Worm (Caenorhabditis elegans) whole organism, L1 larva: ENCODE measurements around the gene srh-159.

Source experiments
- C04F5.9 ChIP-seq: sonication (generic microtip); optimal IDR thresholded peaks from 2 replicates; lab custom pipeline; 2016; ENCODE audit warnings: missing genetic modification characterization, missing compliant biosample characterization
- C16A3.4 ChIP-seq: fragments of 150-350 bp; optimal IDR thresholded peaks from 2 replicates; lab custom pipeline; 2014; ENCODE audit warnings: missing biosample characterization, missing genetic modification characterization
- F16B12.6 ChIP-seq: fragments of 150-350 bp; optimal IDR thresholded peaks from 2 replicates; lab custom pipeline; 2014; ENCODE audit warnings: missing biosample characterization, missing genetic modification characterization
- aly-2 ChIP-seq: fragments of 150-350 bp; optimal IDR thresholded peaks from 2 replicates; lab custom pipeline; 2014; ENCODE audit warnings: missing biosample characterization, missing genetic modification characterization
- blmp-1 ChIP-seq: fragments of 150-350 bp; optimal IDR thresholded peaks from 2 replicates; lab custom pipeline; 2014; ENCODE audit warnings: missing biosample characterization, missing genetic modification characterization
- ceh-63 ChIP-seq: fragments of 200-800 bp; sonication (Bioruptor generic); optimal IDR thresholded peaks from 2 replicates; lab custom pipeline; 2018; ENCODE audit warnings: mild to moderate bottlenecking, missing genetic modification characterization, missing compliant biosample characterization
- ceh-82 ChIP-seq, 3 experiments: fragments of 150-350 bp in 1 of 3; sonication (generic microtip) in 2 of 3; optimal IDR thresholded peaks; 2 replicates each; lab custom pipeline; 2014 to 2017; ENCODE audit warnings: missing biosample characterization in 3 of 3, missing genetic modification characterization in 3 of 3
- ceh-88 ChIP-seq: fragments of 200-800 bp; sonication (Bioruptor generic); IDR thresholded peaks from 2 replicates; pipeline ENCODE4 v1.3.6; 2022; ENCODE audit warnings: missing genetic modification characterization, missing compliant biosample characterization
- ceh-90 ChIP-seq: sonication (generic microtip); optimal IDR thresholded peaks from 2 replicates; lab custom pipeline; 2016; ENCODE audit warnings: missing genetic modification characterization, missing compliant biosample characterization
- dsc-1 ChIP-seq: sonication (generic microtip); optimal IDR thresholded peaks from 2 replicates; lab custom pipeline; 2016; ENCODE audit warnings: mild to moderate bottlenecking, missing genetic modification characterization, missing compliant biosample characterization
- efl-1 ChIP-seq, 4 experiments: fragments of 150-350 bp; optimal IDR thresholded peaks in 3 of 4; peaks in 1 of 4; 1 replicate in 1 of 4; 2 replicates in 3 of 4; lab custom pipeline; 2014; ENCODE audit warnings: missing biosample characterization in 2 of 4, missing genetic modification characterization in 2 of 4, missing genetic modification reagents in 2 of 4
- elt-2 ChIP-seq: sonication (generic microtip); optimal IDR thresholded peaks from 2 replicates; lab custom pipeline; 2016; ENCODE audit warnings: missing genetic modification characterization, mild to moderate bottlenecking, inconsistent platforms, missing compliant biosample characterization, missing genetic modification reagents
- elt-3 ChIP-seq, 6 experiments: fragments of 150-350 bp in 1 of 6; sonication (generic microtip); optimal IDR thresholded peaks; 2 replicates each; lab custom pipeline; 2017 to 2018; ENCODE audit warnings: missing biosample characterization in 6 of 6, missing genetic modification characterization in 6 of 6, inconsistent platforms in 1 of 6
- fkh-10 ChIP-seq: sonication (generic microtip); optimal IDR thresholded peaks from 2 replicates; lab custom pipeline; 2017; ENCODE audit warnings: missing biosample characterization, missing genetic modification reagents, missing genetic modification characterization
- fos-1 ChIP-seq: fragments of 150-350 bp; optimal IDR thresholded peaks from 2 replicates; lab custom pipeline; 2014; ENCODE audit warnings: missing biosample characterization, missing genetic modification characterization
- grh-1 ChIP-seq: fragments of 200-800 bp; sonication (Bioruptor generic); IDR thresholded peaks from 2 replicates; pipeline ENCODE4 v1.3.6; 2022; ENCODE audit warnings: missing genetic modification reagents, missing genetic modification characterization, missing compliant biosample characterization
- hlh-4 ChIP-seq: sonication (generic microtip); optimal IDR thresholded peaks from 2 replicates; lab custom pipeline; 2016; ENCODE audit warnings: mild to moderate bottlenecking, missing genetic modification characterization, missing compliant biosample characterization
- hpl-2 ChIP-seq: fragments of 150-350 bp; optimal IDR thresholded peaks from 2 replicates; lab custom pipeline; 2014; ENCODE audit warnings: missing biosample characterization, missing genetic modification reagents, missing genetic modification characterization
- irx-1 ChIP-seq: sonication (generic microtip); optimal IDR thresholded peaks from 2 replicates; lab custom pipeline; 2016; ENCODE audit warnings: missing genetic modification characterization, missing compliant biosample characterization
- lin-14 ChIP-seq: fragments of 200-800 bp; sonication (Bioruptor generic); optimal IDR thresholded peaks from 2 replicates; lab custom pipeline; 2018; ENCODE audit warnings: mild to moderate bottlenecking, missing genetic modification characterization, moderate library complexity, missing compliant biosample characterization
- lin-15B ChIP-seq: fragments of 150-350 bp; sonication (generic microtip); optimal IDR thresholded peaks from 3 replicates; lab custom pipeline; 2014; ENCODE audit warnings: missing biosample characterization, missing genetic modification characterization
- lin-39 ChIP-seq: fragments of 150-350 bp; optimal IDR thresholded peaks from 2 replicates; lab custom pipeline; 2014; ENCODE audit warnings: missing biosample characterization, missing genetic modification reagents, missing genetic modification characterization
- mdl-1 ChIP-seq, 2 experiments: fragments of 150-350 bp; optimal IDR thresholded peaks; 2 replicates each; lab custom pipeline; 2014 to 2017; ENCODE audit warnings: missing biosample characterization in 2 of 2, missing genetic modification characterization in 2 of 2, inconsistent platforms in 1 of 2
- mep-1 ChIP-seq: fragments of 150-350 bp; optimal IDR thresholded peaks from 2 replicates; lab custom pipeline; 2014; ENCODE audit warnings: missing biosample characterization, missing genetic modification characterization
- nhr-237 ChIP-seq: fragments of 150-350 bp; optimal IDR thresholded peaks from 2 replicates; lab custom pipeline; 2014; ENCODE audit warnings: missing biosample characterization, missing genetic modification characterization
- nhr-28 ChIP-seq: fragments of 150-350 bp; optimal IDR thresholded peaks from 2 replicates; lab custom pipeline; 2014; ENCODE audit warnings: missing biosample characterization, missing genetic modification characterization
- nhr-77 ChIP-seq: fragments of 150-350 bp; optimal IDR thresholded peaks from 2 replicates; lab custom pipeline; 2014; ENCODE audit warnings: missing biosample characterization, missing genetic modification characterization
- nhr-85 ChIP-seq: sonication (generic microtip); peaks from one replicate; lab custom pipeline; 2016; ENCODE audit warnings: missing genetic modification characterization, inconsistent platforms, missing compliant biosample characterization
- pag-3 ChIP-seq: sonication (generic microtip); optimal IDR thresholded peaks from 2 replicates; lab custom pipeline; 2017; ENCODE audit warnings: missing genetic modification characterization, mild to moderate bottlenecking, missing compliant biosample characterization, antibody characterized with exemption, borderline replicate concordance; ENCODE audit not compliant: insufficient read depth
- tlp-1 ChIP-seq: fragments of 150-350 bp; optimal IDR thresholded peaks from 2 replicates; lab custom pipeline; 2014; ENCODE audit warnings: missing biosample characterization, missing genetic modification characterization
- unc-130 ChIP-seq: fragments of 150-350 bp; optimal IDR thresholded peaks from 2 replicates; lab custom pipeline; 2017; ENCODE audit warnings: missing biosample characterization, missing genetic modification characterization, inconsistent platforms
- unc-62 ChIP-seq: fragments of 150-350 bp; optimal IDR thresholded peaks from 2 replicates; lab custom pipeline; 2014; ENCODE audit warnings: missing biosample characterization, missing genetic modification reagents, missing genetic modification characterization
- unc-98 ChIP-seq: fragments of 200-800 bp; sonication (Bioruptor generic); IDR thresholded peaks from 2 replicates; pipeline ENCODE4 v1.3.6; 2022; ENCODE audit warnings: missing genetic modification characterization, missing compliant biosample characterization
- vab-15 ChIP-seq: sonication (generic microtip); optimal IDR thresholded peaks from 2 replicates; lab custom pipeline; 2017; ENCODE audit warnings: missing genotype, mild to moderate bottlenecking, missing genetic modification characterization, missing compliant biosample characterization
- xbp-1 ChIP-seq: sonication (generic microtip); optimal IDR thresholded peaks from 2 replicates; lab custom pipeline; 2016; ENCODE audit warnings: missing genetic modification characterization, missing compliant biosample characterization
- zip-4 ChIP-seq: fragments of 200-800 bp; sonication (Bioruptor generic); optimal IDR thresholded peaks from 2 replicates; lab custom pipeline; 2018; ENCODE audit warnings: mild to moderate bottlenecking, missing genetic modification characterization, moderate library complexity, missing compliant biosample characterization
- ztf-11 ChIP-seq, 2 experiments: sonication (generic microtip); optimal IDR thresholded peaks; 2 replicates each; lab custom pipeline; 2016 to 2017; ENCODE audit warnings: missing genetic modification characterization in 2 of 2, missing biosample characterization in 1 of 2, missing compliant biosample characterization in 1 of 2
- ztf-4 ChIP-seq: fragments of 150-350 bp; optimal IDR thresholded peaks from 2 replicates; lab custom pipeline; 2014; ENCODE audit warnings: missing biosample characterization, missing genetic modification characterization

The srh-159 gene

DNA sequence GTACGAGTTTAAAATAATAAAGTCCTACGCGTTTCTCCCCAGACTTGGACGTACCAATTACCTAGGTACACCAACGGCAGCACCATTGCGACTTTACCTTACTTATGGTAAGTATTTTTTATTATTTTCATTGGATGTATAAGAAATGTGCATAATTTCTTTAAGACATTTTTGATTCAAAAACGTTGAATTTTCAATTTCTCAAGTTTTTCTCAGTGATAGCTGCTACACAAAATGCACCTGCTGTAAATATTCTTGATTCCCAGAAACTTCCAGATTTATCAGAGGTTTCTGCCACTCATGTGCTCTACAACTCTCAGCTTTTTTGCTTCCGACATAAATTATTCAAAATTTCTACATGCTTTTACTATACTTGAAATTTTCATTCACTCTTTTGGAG lies at the start of gene srh-159:
srh-159 (plus strand) TSS at position 301 of the 400 bp plus-strand sequence.
- TF ChIP-seq ztf-11 (tag; optimal IDR thresholded peaks at IDR 0.05; lab: Kevin White, UChicago) (no peak), nhr-28 (tag; lab: Kevin White, UChicago) (no peak), hlh-4 (tag; lab: Kevin White, UChicago) (peak; percentile 90), vab-15 (tag; lab: Kevin White, UChicago) (no peak), irx-1 (no peak), zip-4 (GFP tag; lab: Kevin White, UChicago) (no peak)

DNA sequence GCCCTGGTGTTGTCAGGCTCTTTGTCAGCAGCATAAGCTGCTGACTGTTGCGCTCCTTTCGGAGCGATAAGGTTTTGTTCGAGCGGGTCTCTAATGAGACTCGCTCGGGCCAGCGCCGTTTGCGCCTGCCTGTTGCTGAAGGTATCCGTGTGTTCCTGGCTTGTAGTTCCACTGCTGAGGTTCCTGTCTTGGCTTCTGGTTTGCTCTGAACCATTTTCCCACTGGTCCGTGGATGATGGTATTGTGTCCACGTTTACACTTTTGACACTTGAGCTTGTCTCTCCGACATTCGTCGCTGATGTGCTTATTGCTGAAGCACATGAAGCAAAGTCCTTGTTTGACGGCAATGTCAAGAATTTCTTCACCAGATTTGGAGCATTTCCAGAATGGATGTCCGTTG lies 30.9 kb upstream of the srh-159 start:
- TF ChIP-seq unc-62 (GFP tag; lab: Kevin White, UChicago) (no peak), blmp-1 (tag; lab: Kevin White, UChicago) (no peak), fkh-10 (GFP tag; lab: Kevin White, UChicago) (no peak), hpl-2 (no peak), aly-2 (tag; lab: Kevin White, UChicago) (no peak), C04F5.9 (tag; lab: Kevin White, UChicago) (no peak), unc-130 (tag; lab: Kevin White, UChicago) (no peak), ztf-4 (tag; lab: Kevin White, UChicago) (no peak), lin-39 (no peak), grh-1 (GFP tag; lab: Robert Waterston, UW) (no peak), mdl-1 (tag; optimal IDR thresholded peaks at IDR 0.05; lab: Kevin White, UChicago) (no peak), fos-1 (tag; lab: Kevin White, UChicago) (no peak), nhr-77 (no peak), mep-1 (tag; lab: Kevin White, UChicago) (no peak), ceh-88 (GFP tag; lab: Robert Waterston, UW) (no peak), C16A3.4 (tag; lab: Kevin White, UChicago) (no peak)

DNA sequence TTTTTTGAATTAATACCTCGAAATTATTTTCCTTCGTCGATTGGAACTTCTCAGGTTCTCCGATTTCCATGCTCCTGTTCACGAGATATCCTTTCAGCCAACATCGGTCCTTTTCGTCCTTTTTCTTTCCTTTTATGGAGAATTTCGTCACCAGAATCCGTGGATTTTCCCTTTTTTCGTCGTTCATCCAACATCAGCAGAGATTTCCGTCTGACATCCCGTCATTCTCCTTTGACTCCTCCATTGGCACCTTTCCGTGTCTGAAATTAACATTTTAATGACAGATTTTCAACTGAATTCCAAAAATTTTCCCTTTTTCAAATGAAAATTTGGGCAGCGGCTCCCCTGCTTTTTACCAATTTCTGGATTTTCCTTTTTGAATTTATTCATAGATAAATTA lies 27.2 kb upstream of the srh-159 start:
- TF ChIP-seq nhr-85 (tag; lab: Kevin White, UChicago) = no peak

DNA sequence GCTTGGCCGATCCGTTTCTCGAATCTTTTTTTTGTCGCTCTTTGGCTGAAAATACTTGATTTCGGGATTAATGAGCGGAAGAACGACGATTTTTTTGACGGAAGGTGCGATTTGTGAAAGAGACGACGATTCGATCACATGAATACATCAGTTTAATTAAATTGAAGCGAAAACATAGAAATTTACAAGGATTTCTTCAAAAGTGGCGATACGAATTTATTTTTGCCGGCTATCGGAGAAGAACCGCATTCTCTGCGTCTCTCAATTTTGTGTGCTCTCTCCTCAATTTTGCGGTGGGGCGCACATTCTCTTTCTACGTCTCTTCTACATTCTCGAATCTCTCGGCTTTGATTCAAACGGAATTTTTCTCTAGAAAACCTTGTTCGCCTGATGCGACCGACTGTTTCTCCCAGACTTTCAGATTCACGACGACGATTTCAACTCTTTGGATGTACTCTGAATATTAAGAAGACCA lies 26.7 kb upstream of the srh-159 start, which contains the start of gene F40D4.17:
F40D4.17 (minus strand) TSS at position 51 of the 475 bp plus-strand sequence.
- TF ChIP-seq efl-1 (optimal IDR thresholded peaks at IDR 0.05; lab: Kevin White, UChicago) (peak in 1 of 2 experiments; percentile 81), efl-1 (GFP tag; optimal IDR thresholded peaks at IDR 0.05 in 1 of 2; lab: Kevin White, UChicago) (peak in 1 of 2 experiments; percentile 93), nhr-237 (no peak)

DNA sequence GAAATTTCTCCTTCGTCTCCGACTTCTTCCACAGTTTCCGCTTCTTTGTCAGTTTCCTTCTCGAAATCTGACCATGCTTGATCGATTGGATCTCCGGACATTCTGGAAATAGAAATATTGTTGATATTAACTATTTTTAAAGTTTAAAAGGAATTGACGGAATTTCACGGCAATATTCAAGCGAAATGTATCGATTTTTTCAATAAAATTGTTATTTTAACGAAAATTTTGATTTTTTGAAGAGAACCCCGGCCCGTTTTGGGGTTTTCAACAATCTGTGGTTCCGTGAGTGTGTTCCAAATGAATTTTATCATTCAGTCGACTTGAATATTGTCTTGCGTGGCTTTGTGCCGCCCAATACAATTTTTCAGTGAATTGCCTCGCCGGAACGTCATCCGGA lies 25.0 kb upstream of the srh-159 start, which contains the start of gene F40D4.13:
F40D4.13 (minus strand) TSS at position 101 of the 400 bp plus-strand sequence.
- TF ChIP-seq pag-3 (tag; lab: Kevin White, UChicago) (no peak), lin-15B (no peak), C16A3.4 (tag; lab: Kevin White, UChicago) (no peak), tlp-1 (no peak), F16B12.6 (tag; lab: Kevin White, UChicago) (no peak), unc-98 (GFP tag; lab: Robert Waterston, UW) (no peak), ceh-90 (tag; lab: Kevin White, UChicago) (no peak), aly-2 (tag; lab: Kevin White, UChicago) (no peak), xbp-1 (no peak), ceh-63 (GFP tag; lab: Kevin White, UChicago) (no peak), dsc-1 (tag; lab: Kevin White, UChicago) (no peak), elt-3 (tag; optimal IDR thresholded peaks at IDR 0.05; lab: Kevin White, UChicago) (no peak), lin-14 (GFP tag; lab: Kevin White, UChicago) (no peak), ceh-82 (tag; optimal IDR thresholded peaks at IDR 0.05; lab: Kevin White, UChicago) (no peak), ztf-11 (tag; optimal IDR thresholded peaks at IDR 0.05; lab: Kevin White, UChicago) (no peak), elt-2 (tag; lab: Kevin White, UChicago) (no peak)
